Fruit fly (Drosophila melanogaster): ENCODE data around the gene CG5282.

DNA sequence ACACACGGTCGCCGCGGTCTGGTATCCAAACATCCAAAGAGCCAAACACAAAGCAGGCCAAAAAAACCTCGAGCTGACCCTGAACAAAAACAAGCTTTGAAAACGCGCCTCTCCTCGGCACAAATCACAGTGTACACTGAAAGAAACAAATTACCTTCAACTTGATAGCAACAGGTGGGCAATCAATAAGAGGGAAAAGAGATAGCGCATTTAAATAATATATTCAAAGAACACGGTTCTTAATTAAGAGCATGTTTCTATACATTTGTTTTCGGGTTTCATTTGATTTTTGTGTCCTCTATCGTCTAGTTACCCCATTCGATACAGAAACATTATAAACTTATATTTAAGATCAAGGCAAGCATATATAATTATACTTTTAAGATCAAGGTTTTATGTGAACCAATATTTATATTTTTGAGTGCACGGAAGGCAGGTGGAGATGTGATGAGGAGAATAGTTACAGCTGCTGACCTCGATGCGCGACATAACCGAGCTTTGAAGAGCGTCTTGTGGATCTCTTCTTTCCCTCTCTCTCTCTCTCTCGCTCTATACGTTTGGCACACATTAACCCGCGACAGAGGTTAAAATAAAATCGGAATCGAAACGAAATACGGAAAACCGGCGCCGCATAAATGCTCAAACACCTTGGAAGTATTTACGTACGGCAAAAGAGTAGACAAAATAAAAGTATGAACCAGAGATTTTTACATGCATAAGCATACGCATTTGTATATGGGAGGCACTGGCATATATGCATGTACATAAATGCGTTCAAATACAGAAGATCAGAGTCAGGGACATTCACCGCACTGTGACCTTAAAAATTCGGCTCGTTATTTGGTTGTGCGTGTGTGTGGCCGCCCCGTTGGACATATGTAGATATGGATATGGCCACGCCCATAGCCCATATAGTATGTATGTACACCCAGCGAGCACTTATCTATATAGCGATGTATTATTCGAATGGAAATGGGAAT lies 27.3 kb downstream of the CG5282 start:
- no peak for TF ChIP-seq EcR (GFP tag; optimal IDR thresholded peaks at IDR 0.05)
- TF ChIP-seq usp (GFP tag; optimal IDR thresholded peaks at IDR 0.05): no peak
- TF ChIP-seq psq (optimal IDR thresholded peaks at IDR 0.05): no peak
- no peak for TF ChIP-seq CG8478 (optimal IDR thresholded peaks at IDR 0.05)
- TF ChIP-seq pan (optimal IDR thresholded peaks at IDR 0.05): no peak
